Worm (Caenorhabditis elegans): Measurements from ENCODE around the gene pals-34.

pals-34 gene

ce11 chrV:7955168-7955567 lies 1.1 kb downstream of the pals-34 start, which contains the start of gene F26D11.12:
Gene F26D11.12, minus strand, starts transcription at chrV:7955312.
- no peak for TF ChIP-seq rpc-1 (optimal IDR thresholded peaks at IDR 0.05)
- no peak for TF ChIP-seq rpc-1 (tag; optimal IDR thresholded peaks at IDR 0.05)
- no peak for TF ChIP-seq attf-3 (GFP tag; conservative IDR thresholded peaks at IDR 0.05)
- no peak for TF ChIP-seq ztf-3 (GFP tag; optimal IDR thresholded peaks at IDR 0.05)
- TF ChIP-seq nfyb-1 (GFP tag; IDR thresholded peaks at IDR 0.05) = no peak
- peak; percentile 43 for TF ChIP-seq nhr-80 (tag; optimal IDR thresholded peaks at IDR 0.05)
- TF ChIP-seq cebp-1 (GFP tag; IDR thresholded peaks at IDR 0.05) = peak; percentile 94
- peak; percentile 98 for TF ChIP-seq cebp-1 (tag; optimal IDR thresholded peaks at IDR 0.05)

- TF ChIP-seq somi-1 (GFP tag; optimal IDR thresholded peaks at IDR 0.05) = no peak
- TF ChIP-seq bed-2 (GFP tag; IDR thresholded peaks at IDR 0.05) = no peak
- no peak for TF ChIP-seq Y53F4B.3 (GFP tag; IDR thresholded peaks at IDR 0.05)
- no peak for TF ChIP-seq ccch-3 (GFP tag; optimal IDR thresholded peaks at IDR 0.05)
- TF ChIP-seq snpc-1.1 (tag; optimal IDR thresholded peaks at IDR 0.05; ENCODE audit: insufficient read depth) = no peak
- TF ChIP-seq D2030.7 (GFP tag; IDR thresholded peaks at IDR 0.05) = no peak
- TF ChIP-seq nfyb-1 (GFP tag; IDR thresholded peaks at IDR 0.05) = no peak
- no peak for TF ChIP-seq hmg-20 (GFP tag; IDR thresholded peaks at IDR 0.05)
Measured at ce11 chrV:7954552-7954951, 1.7 kb downstream of the pals-34 start, which contains the start of gene F26D11.13. Gene F26D11.13, minus strand, starts transcription at chrV:7954652.

- no peak for TF ChIP-seq zfh-2 (GFP tag; conservative IDR thresholded peaks at IDR 0.05)
- TF ChIP-seq cebp-1 (GFP tag; IDR thresholded peaks at IDR 0.05) = no peak
- TF ChIP-seq cebp-1 (tag; optimal IDR thresholded peaks at IDR 0.05) = no peak
- no peak for TF ChIP-seq nhr-90 (tag; optimal IDR thresholded peaks at IDR 0.05)
- no peak for TF ChIP-seq egrh-3 (GFP tag; IDR thresholded peaks at IDR 0.05)
- TF ChIP-seq egl-44 (GFP tag; IDR thresholded peaks at IDR 0.05) = no peak
- no peak for TF ChIP-seq ama-1 (optimal IDR thresholded peaks at IDR 0.05)
- no peak for TF ChIP-seq ama-1 (GFP tag; optimal IDR thresholded peaks at IDR 0.05)
- TF ChIP-seq hsf-1 (GFP tag; IDR thresholded peaks at IDR 0.05) = no peak
- TF ChIP-seq sdz-38 (tag; optimal IDR thresholded peaks at IDR 0.05) = no peak
- no peak for TF ChIP-seq somi-1 (GFP tag; optimal IDR thresholded peaks at IDR 0.05)
- no peak for TF ChIP-seq chd-7 (tag; optimal IDR thresholded peaks at IDR 0.05)
Measured at ce11 chrV:7952855-7953254, 3.4 kb downstream of the pals-34 start, which contains the start of gene clec-216. Gene clec-216, minus strand, starts transcription at chrV:7952955.

- TF ChIP-seq F57C9.4 (tag; optimal IDR thresholded peaks at IDR 0.05) (no peak), snpc-3.4 (tag; optimal IDR thresholded peaks at IDR 0.05) (no peak), snpc-1.1 (tag; optimal IDR thresholded peaks at IDR 0.05; ENCODE audit: insufficient read depth) (no peak), hmg-1.2 (GFP tag; IDR thresholded peaks at IDR 0.05) (no peak), Y53F4B.3 (GFP tag; IDR thresholded peaks at IDR 0.05) (no peak), hsf-1 (GFP tag; IDR thresholded peaks at IDR 0.05) (no peak), C17E4.6 (GFP tag; IDR thresholded peaks at IDR 0.05) (no peak), let-607 (tag; optimal IDR thresholded peaks at IDR 0.05) (no peak), Y95B8A.8 (GFP tag; IDR thresholded peaks at IDR 0.05) (no peak), ceh-91 (GFP tag; IDR thresholded peaks at IDR 0.05) (no peak), ceh-100 (GFP tag; IDR thresholded peaks at IDR 0.05) (no peak), ets-4 (GFP tag; optimal IDR thresholded peaks at IDR 0.05) (no peak), bed-1 (GFP tag; IDR thresholded peaks at IDR 0.05) (no peak), fkh-3 (tag; optimal IDR thresholded peaks at IDR 0.05) (no peak), F52B5.7 (tag; optimal IDR thresholded peaks at IDR 0.05) (no peak)
Measured at ce11 chrV:7946229-7946628, 10.1 kb downstream of the pals-34 start.
